Worm (Caenorhabditis elegans): ENCODE measurements around the gene srh-36.

- TF ChIP-seq ama-1 (optimal IDR thresholded peaks at IDR 0.05) (no peak), ama-1 (GFP tag; optimal IDR thresholded peaks at IDR 0.05) (no peak), cebp-1 (GFP tag; IDR thresholded peaks at IDR 0.05) (no peak), cebp-1 (tag; optimal IDR thresholded peaks at IDR 0.05) (no peak), Y67H2A.10 (GFP tag; conservative IDR thresholded peaks at IDR 0.05) (no peak), rpc-1 (optimal IDR thresholded peaks at IDR 0.05) (no peak), rpc-1 (tag; optimal IDR thresholded peaks at IDR 0.05) (no peak)
These were observed 26.9 kb upstream of the srh-36 start, which contains the start of gene srj-49 for ce11 chrV:2848290-2848937.

All from whole organism, young adult.